Worm (Caenorhabditis elegans) whole organism, L1 larva: ENCODE measurements around the gene sir-2.3.

ENCODE experiments used
- C04F5.9 ChIP-seq: sonication (generic microtip); optimal IDR thresholded peaks from 2 replicates; lab custom pipeline; 2016; ENCODE audit warnings: missing genetic modification characterization, missing compliant biosample characterization
- aly-2 ChIP-seq: fragments of 150-350 bp; optimal IDR thresholded peaks from 2 replicates; lab custom pipeline; 2014; ENCODE audit warnings: missing biosample characterization, missing genetic modification characterization
- ama-1 ChIP-seq: fragments of 150-350 bp; optimal IDR thresholded peaks from 2 replicates; lab custom pipeline; 2014
- lin-35 ChIP-seq, 2 experiments: fragments of 150-350 bp; optimal IDR thresholded peaks; 2 replicates each; lab custom pipeline; 2014; ENCODE audit warnings: missing biosample characterization in 2 of 2, missing genetic modification characterization in 2 of 2, missing genetic modification reagents in 2 of 2
- lin-39 ChIP-seq: fragments of 150-350 bp; optimal IDR thresholded peaks from 2 replicates; lab custom pipeline; 2014; ENCODE audit warnings: missing biosample characterization, missing genetic modification reagents, missing genetic modification characterization
- ztf-11 ChIP-seq, 2 experiments: sonication (generic microtip); optimal IDR thresholded peaks; 2 replicates each; lab custom pipeline; 2016 to 2017; ENCODE audit warnings: missing genetic modification characterization in 2 of 2, missing biosample characterization in 1 of 2, missing compliant biosample characterization in 1 of 2

DNA sequence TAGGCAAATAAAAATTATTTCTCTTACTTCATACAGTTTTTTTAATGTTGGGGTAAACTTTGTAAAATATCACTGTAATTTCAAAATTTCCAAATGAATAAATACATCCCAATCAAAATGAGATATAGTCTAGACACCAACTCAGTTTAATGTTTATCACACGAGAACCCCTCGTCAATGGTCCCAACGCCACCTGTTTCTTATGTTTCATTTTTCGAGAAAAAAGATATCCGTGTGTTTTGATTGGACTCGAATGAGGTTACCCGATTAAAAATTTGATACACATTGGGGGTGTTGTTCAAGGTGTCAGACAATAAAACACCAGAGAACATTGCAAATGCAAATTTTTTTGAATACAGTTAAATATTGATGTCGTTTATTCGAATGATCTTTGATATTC, 14.0 kb upstream of the sir-2.3 start:
- TF ChIP-seq lin-39 (tag; lab: Kevin White, UChicago) (no peak), ama-1 (lab: Kevin White, UChicago) (no peak), ztf-11 (tag; optimal IDR thresholded peaks at IDR 0.05; lab: Kevin White, UChicago) (no peak), aly-2 (no peak), C04F5.9 (tag; lab: Kevin White, UChicago) (no peak), lin-35 (GFP tag; optimal IDR thresholded peaks at IDR 0.05; lab: Kevin White, UChicago) (no peak)
